Fruit fly (Drosophila melanogaster) whole organism, embryonic: ENCODE measurements around the gene CG33939.

ENCODE experiments used
- ATbp ChIP-seq: fragments of 200-800 bp; sonication (Bioruptor generic); optimal IDR thresholded peaks from 2 replicates; lab custom pipeline; 2017; ENCODE audit warnings: missing biosample characterization, mild to moderate bottlenecking, missing genetic modification characterization, missing genetic modification reagents
- Atf3 ChIP-seq: fragments of 200-800 bp; sonication (Bioruptor generic); optimal IDR thresholded peaks from 3 replicates; lab custom pipeline; 2016; ENCODE audit warnings: missing biosample characterization, missing genetic modification characterization
- CG10267 ChIP-seq: fragments of 200-800 bp; sonication (Bioruptor generic); optimal IDR thresholded peaks from 2 replicates; lab custom pipeline; 2018; ENCODE audit warnings: missing biosample characterization, mild to moderate bottlenecking, missing genetic modification characterization, moderate library complexity
- CG14710 ChIP-seq: fragments of 200-800 bp; sonication (Bioruptor generic); optimal IDR thresholded peaks from 3 replicates; lab custom pipeline; 2019; ENCODE audit warnings: missing biosample characterization, mild to moderate bottlenecking, missing genetic modification characterization, moderate library complexity
- CG14965 ChIP-seq: fragments of 200-800 bp; sonication (Bioruptor generic); optimal IDR thresholded peaks from 2 replicates; lab custom pipeline; 2016; ENCODE audit warnings: missing biosample characterization, missing genetic modification characterization, borderline replicate concordance
- CG1529 ChIP-seq: fragments of 200-800 bp; sonication (Bioruptor generic); optimal IDR thresholded peaks from 3 replicates; lab custom pipeline; 2018; ENCODE audit warnings: missing biosample characterization, missing genetic modification characterization
- CG16813 ChIP-seq: fragments of 200-800 bp; sonication (Bioruptor generic); IDR thresholded peaks from 3 replicates; pipeline ENCODE4 v1.3.6; 2022; ENCODE audit warnings: missing biosample characterization, missing genetic modification characterization; ENCODE audit not compliant: partially characterized antibody
- CG1792 ChIP-seq: fragments of 200-800 bp; sonication (Bioruptor generic); optimal IDR thresholded peaks from 2 replicates; lab custom pipeline; 2016; ENCODE audit warnings: missing biosample characterization, missing genetic modification characterization
- CG2120 ChIP-seq: fragments of 200-800 bp; sonication (Bioruptor generic); optimal IDR thresholded peaks from 3 replicates; lab custom pipeline; 2016; ENCODE audit warnings: missing biosample characterization, missing genetic modification characterization
- CG2199 ChIP-seq: fragments of 200-800 bp; sonication (Bioruptor generic); IDR thresholded peaks from 3 replicates; pipeline ENCODE4 v1.3.6; 2022; ENCODE audit warnings: missing biosample characterization, missing genetic modification characterization
- CG32772 ChIP-seq: fragments of 200-800 bp; sonication (Bioruptor generic); IDR thresholded peaks from 2 replicates; pipeline ENCODE4 v1.3.6; 2022; ENCODE audit warnings: missing biosample characterization, missing genetic modification characterization
- CG34376 ChIP-seq: fragments of 200-800 bp; sonication (Bioruptor generic); optimal IDR thresholded peaks from 2 replicates; lab custom pipeline; 2018; ENCODE audit warnings: missing biosample characterization, mild to moderate bottlenecking, missing genetic modification characterization
- CG43689 ChIP-seq: fragments of 200-800 bp; sonication (Bioruptor generic); IDR thresholded peaks from 2 replicates; pipeline ENCODE4 v1.3.6; 2022; ENCODE audit warnings: missing biosample characterization, missing genetic modification characterization
- CG7271 ChIP-seq: fragments of 200-800 bp; sonication (Bioruptor generic); optimal IDR thresholded peaks from 2 replicates; lab custom pipeline; 2018; ENCODE audit warnings: missing biosample characterization, mild to moderate bottlenecking, missing genetic modification characterization, moderate library complexity
- CG8388 ChIP-seq: fragments of 200-800 bp; sonication (Bioruptor generic); optimal IDR thresholded peaks from 2 replicates; lab custom pipeline; 2019; ENCODE audit warnings: missing biosample characterization, mild to moderate bottlenecking, missing genetic modification characterization, moderate library complexity
- CG9437 ChIP-seq: fragments of 200-800 bp; sonication (Bioruptor generic); optimal IDR thresholded peaks from 2 replicates; lab custom pipeline; 2018; ENCODE audit warnings: missing biosample characterization, mild to moderate bottlenecking, missing genetic modification characterization
- CrebB ChIP-seq: fragments of 200-800 bp; sonication (Bioruptor generic); optimal IDR thresholded peaks from 3 replicates; lab custom pipeline; 2018; ENCODE audit warnings: missing biosample characterization, mild to moderate bottlenecking, missing genetic modification characterization
- Doc3 ChIP-seq: fragments of 200-800 bp; sonication (Bioruptor generic); IDR thresholded peaks from 3 replicates; pipeline ENCODE4 v1.3.6; 2022; ENCODE audit warnings: missing biosample characterization, missing genetic modification characterization; ENCODE audit not compliant: partially characterized antibody
- Dp ChIP-seq: fragments of 200-800 bp; sonication (Bioruptor generic); optimal IDR thresholded peaks from 2 replicates; lab custom pipeline; 2018; ENCODE audit warnings: missing biosample characterization, mild to moderate bottlenecking, missing genetic modification characterization, moderate library complexity
- E2f1 ChIP-seq: fragments of 200-800 bp; sonication (Bioruptor generic); IDR thresholded peaks from 2 replicates; pipeline ENCODE4 v1.3.6; 2022; ENCODE audit warnings: missing biosample characterization, missing genetic modification characterization
- E2f2 ChIP-seq: fragments of 200-800 bp; sonication (Bioruptor generic); IDR thresholded peaks from 2 replicates; pipeline ENCODE4 v1.3.6; 2022; ENCODE audit warnings: missing biosample characterization, missing genetic modification characterization
- Elba2 ChIP-seq: fragments of 200-800 bp; sonication (Bioruptor generic); optimal IDR thresholded peaks from 3 replicates; lab custom pipeline; 2016; ENCODE audit warnings: missing biosample characterization, missing genetic modification characterization
- Ets65A ChIP-seq: fragments of 200-800 bp; sonication (Bioruptor generic); peaks from one replicate; lab custom pipeline; 2016; ENCODE audit warnings: missing biosample characterization, missing genetic modification characterization
- Ets97D ChIP-seq: fragments of 200-800 bp; sonication (Bioruptor generic); optimal IDR thresholded peaks from 3 replicates; lab custom pipeline; 2016; ENCODE audit warnings: missing biosample characterization, missing genetic modification characterization
- Fer2 ChIP-seq: fragments of 200-800 bp; sonication (Bioruptor generic); optimal IDR thresholded peaks from 2 replicates; lab custom pipeline; 2018; ENCODE audit warnings: missing biosample characterization, mild to moderate bottlenecking, missing genetic modification characterization, moderate library complexity
- Gsc ChIP-seq: fragments of 200-800 bp; sonication (Bioruptor generic); IDR thresholded peaks from 2 replicates; pipeline ENCODE4 v1.3.6; 2022; ENCODE audit warnings: missing biosample characterization, missing genetic modification characterization
- HmgZ ChIP-seq: fragments of 200-800 bp; sonication (Bioruptor generic); optimal IDR thresholded peaks from 2 replicates; lab custom pipeline; 2018; ENCODE audit warnings: missing biosample characterization, mild to moderate bottlenecking, missing genetic modification characterization
- Hmr ChIP-seq: fragments of 200-800 bp; sonication (Bioruptor generic); optimal IDR thresholded peaks from 3 replicates; lab custom pipeline; 2017; ENCODE audit warnings: mild to moderate bottlenecking, missing biosample characterization, missing genetic modification reagents, missing genetic modification characterization
- MBD-R2 ChIP-seq: fragments of 200-800 bp; sonication (Bioruptor generic); IDR thresholded peaks from 2 replicates; pipeline ENCODE4 v1.3.6; 2022; ENCODE audit warnings: missing biosample characterization, missing genetic modification characterization
- Med ChIP-seq: fragments of 200-800 bp; sonication (Bioruptor generic); peaks from one replicate; lab custom pipeline; 2016; ENCODE audit warnings: missing biosample characterization, missing genetic modification characterization, mild to moderate bottlenecking, inconsistent platforms, moderate library complexity
- Myb ChIP-seq: fragments of 200-800 bp; sonication (Bioruptor generic); optimal IDR thresholded peaks from 2 replicates; lab custom pipeline; 2016; ENCODE audit warnings: missing biosample characterization, missing genetic modification characterization
- Optix ChIP-seq: fragments of 200-800 bp; sonication (Bioruptor generic); IDR thresholded peaks from 3 replicates; pipeline ENCODE4 v1.3.6; 2022; ENCODE audit warnings: missing biosample characterization, missing genetic modification characterization
- Spps ChIP-seq: fragments of 200-800 bp; sonication (Bioruptor generic); optimal IDR thresholded peaks from 2 replicates; lab custom pipeline; 2018; ENCODE audit warnings: missing biosample characterization, mild to moderate bottlenecking, missing genetic modification characterization
- Usf ChIP-seq: fragments of 200-800 bp; sonication (Bioruptor generic); optimal IDR thresholded peaks from 2 replicates; lab custom pipeline; 2017; ENCODE audit warnings: missing genotype, missing biosample characterization, missing genetic modification characterization
- Vsx1 ChIP-seq: fragments of 200-800 bp; sonication (Bioruptor generic); optimal IDR thresholded peaks from 2 replicates; lab custom pipeline; 2017; ENCODE audit warnings: missing biosample characterization, mild to moderate bottlenecking, missing genetic modification characterization, missing genetic modification reagents
- abd-A ChIP-seq: fragments of 200-800 bp; sonication (Bioruptor generic); optimal IDR thresholded peaks from 3 replicates; lab custom pipeline; 2019; ENCODE audit warnings: missing biosample characterization, mild to moderate bottlenecking, missing genetic modification characterization, moderate library complexity
- bab2 ChIP-seq: fragments of 200-800 bp; sonication (Bioruptor generic); optimal IDR thresholded peaks from 2 replicates; lab custom pipeline; 2016; ENCODE audit warnings: missing biosample characterization, missing genetic modification characterization
- chm ChIP-seq: fragments of 200-800 bp; sonication (Bioruptor generic); IDR thresholded peaks from 2 replicates; pipeline ENCODE4 v1.3.6; 2022; ENCODE audit warnings: missing biosample characterization, missing genetic modification characterization
- fd3F ChIP-seq: fragments of 200-800 bp; sonication (Bioruptor generic); optimal IDR thresholded peaks from 2 replicates; lab custom pipeline; 2018; ENCODE audit warnings: missing biosample characterization, mild to moderate bottlenecking, missing genetic modification characterization, moderate library complexity
- gem ChIP-seq: fragments of 200-800 bp; sonication (Bioruptor generic); optimal IDR thresholded peaks from 2 replicates; lab custom pipeline; 2019; ENCODE audit warnings: missing biosample characterization, mild to moderate bottlenecking, missing genetic modification characterization, moderate library complexity
- ind ChIP-seq: fragments of 200-800 bp; sonication (Bioruptor generic); optimal IDR thresholded peaks from 3 replicates; lab custom pipeline; 2016; ENCODE audit warnings: missing biosample characterization, missing genetic modification characterization
- jumu ChIP-seq: fragments of 200-800 bp; sonication (Bioruptor generic); optimal IDR thresholded peaks from 3 replicates; lab custom pipeline; 2016; ENCODE audit warnings: missing biosample characterization, missing genetic modification characterization
- knrl ChIP-seq: fragments of 200-800 bp; sonication (Bioruptor generic); IDR thresholded peaks from 3 replicates; pipeline ENCODE4 v1.3.6; 2022; ENCODE audit warnings: missing biosample characterization, missing genetic modification characterization; ENCODE audit not compliant: partially characterized antibody
- odd ChIP-seq: fragments of 200-800 bp; sonication (Bioruptor generic); optimal IDR thresholded peaks from 2 replicates; lab custom pipeline; 2017; ENCODE audit warnings: missing biosample characterization, mild to moderate bottlenecking, missing genetic modification characterization
- prd ChIP-seq, 3 experiments: fragments of >200 bp in 2 of 3; fragments of 200-800 bp in 1 of 3; sonication (Bioruptor generic) in 1 of 3; optimal IDR thresholded peaks in 2 of 3; IDR thresholded peaks in 1 of 3; 2 replicates in 2 of 3; 3 replicates in 1 of 3; pipeline versions ENCODE4 v1.3.6 to Lab custom; 2017 to 2022; ENCODE audit warnings: missing biosample characterization in 1 of 3, missing genetic modification characterization in 1 of 3
- row ChIP-seq: fragments of 200-800 bp; sonication (Bioruptor generic); IDR thresholded peaks from 3 replicates; pipeline ENCODE4 v1.3.6; 2022; ENCODE audit warnings: missing biosample characterization, missing genetic modification characterization
- tna ChIP-seq: fragments of 200-800 bp; sonication (Bioruptor generic); IDR thresholded peaks from 2 replicates; pipeline ENCODE4 v1.3.6; 2022; ENCODE audit warnings: missing biosample characterization, missing genetic modification characterization; ENCODE audit not compliant: partially characterized antibody
- tx ChIP-seq: fragments of 200-800 bp; sonication (Bioruptor generic); optimal IDR thresholded peaks from 2 replicates; lab custom pipeline; 2016; ENCODE audit warnings: missing biosample characterization, missing genetic modification characterization
- vvl ChIP-seq: fragments of 200-800 bp; sonication (Bioruptor generic); IDR thresholded peaks from 2 replicates; pipeline ENCODE4 v1.3.6; 2022; ENCODE audit warnings: missing biosample characterization, missing genetic modification characterization

Gene CG33939

dm6 chrX:19189903-19190302 lies 15.2 kb upstream of the CG33939 start, which contains the start of gene HP1D3csd (continued):
- TF ChIP-seq knrl (GFP tag; lab: Robert Waterston, UW) (0 out of 3 replicates have a peak, but pooled peaks have one; percentile 9), Optix (GFP tag; lab: Robert Waterston, UW) (no peak), CG43689 (no peak), HmgZ (tag; lab: Kevin White, UChicago) (no peak), Med (GFP tag; lab: Kevin White, UChicago) (peak; percentile 52), Doc3 (GFP tag; lab: Robert Waterston, UW) (no peak), CG1792 (GFP tag; lab: Kevin White, UChicago) (no peak), odd (GFP tag; lab: Kevin White, UChicago) (no peak), Gsc (GFP tag; lab: Robert Waterston, UW) (no peak), E2f2 (GFP tag; lab: Robert Waterston, UW) (peak; percentile 72), Dp (GFP tag; lab: Kevin White, UChicago) (peak; percentile 13), Ets97D (peak; percentile 79), Hmr (GFP tag; lab: Kevin White, UChicago) (no peak), CG9437 (GFP tag; lab: Kevin White, UChicago) (no peak), Spps (tag; lab: Kevin White, UChicago) (no peak), Atf3 (GFP tag; lab: Kevin White, UChicago) (no peak), CG2199 (no peak), CG32772 (GFP tag; lab: Robert Waterston, UW) (peak; percentile 73), MBD-R2 (GFP tag; lab: Robert Waterston, UW) (0 out of 2 replicates have a peak, but pooled peaks have one; percentile 14), CG16813 (GFP tag; lab: Robert Waterston, UW) (no peak), Usf (GFP tag; lab: Kevin White, UChicago) (no peak), gem (tag; lab: Kevin White, UChicago) (no peak), vvl (peak; percentile 65; the same call in 1 of the 2 replicates), ind (GFP tag; lab: Kevin White, UChicago) (no peak)

- TF ChIP-seq prd (optimal IDR thresholded peaks at IDR 0.05; lab: Kevin White, UChicago) (no peak), prd (GFP tag; IDR thresholded peaks at IDR 0.05; lab: Robert Waterston, UW) (peak; percentile 72), knrl (GFP tag; lab: Robert Waterston, UW) (no peak), chm (GFP tag; lab: Robert Waterston, UW) (peak; percentile 62; the same call in 1 of the 2 replicates), tx (GFP tag; lab: Kevin White, UChicago) (peak; percentile 46), CG2120 (GFP tag; lab: Kevin White, UChicago) (peak; percentile 77), E2f1 (GFP tag; lab: Robert Waterston, UW) (peak; percentile 56), Gsc (GFP tag; lab: Robert Waterston, UW) (no peak), ATbp (GFP tag; lab: Kevin White, UChicago) (peak; percentile 59), jumu (peak; percentile 43), row (peak; percentile 86), tna (GFP tag; lab: Robert Waterston, UW) (no peak), CG34376 (GFP tag; lab: Kevin White, UChicago) (no peak), bab2 (GFP tag; lab: Kevin White, UChicago) (peak; percentile 33), CG7271 (tag; lab: Kevin White, UChicago) (no peak), Elba2 (no peak), CG14965 (no peak), CG10267 (peak; percentile 2), CG8388 (peak; percentile 46), Myb (GFP tag; lab: Kevin White, UChicago) (peak; percentile 53), CG1529 (GFP tag; lab: Kevin White, UChicago) (peak; percentile 12), fd3F (GFP tag; lab: Kevin White, UChicago) (no peak), CrebB (tag; lab: Kevin White, UChicago) (peak; percentile 29), abd-A (no peak), Fer2 (no peak), CG14710 (tag; lab: Kevin White, UChicago) (no peak), Ets65A (GFP tag; lab: Kevin White, UChicago) (peak; percentile 95), Vsx1 (GFP tag; lab: Kevin White, UChicago) (no peak)
These were observed 13.0 kb upstream of the CG33939 start, which contains the start of gene Mec2 for dm6 chrX:19187624-19188085. Gene Mec2, plus strand, starts transcription at chrX:19188035.
